Worm (Caenorhabditis elegans): Measurements from ENCODE around the gene ser-1.

DNA sequence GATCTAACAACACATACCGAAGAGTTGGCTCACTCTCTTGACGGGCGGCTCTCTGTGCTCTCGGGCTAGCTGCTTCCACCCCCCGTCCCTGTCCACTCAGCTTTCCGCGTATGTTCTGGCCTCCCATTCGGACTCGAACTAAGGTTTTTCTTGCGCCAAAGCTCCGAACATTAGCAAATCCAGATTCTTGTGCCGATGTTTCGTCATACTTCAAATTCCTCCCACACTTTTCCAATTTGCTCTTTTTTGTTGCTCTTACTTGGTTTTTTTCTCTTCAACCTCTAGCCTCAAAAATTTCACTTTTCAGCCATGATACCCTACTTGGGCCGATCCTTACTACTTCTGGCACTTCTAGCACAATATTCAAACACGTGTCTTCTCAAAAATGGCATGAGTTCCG lies 15.4 kb downstream of the ser-1 start, which contains the start of gene cdh-9:
- TF ChIP-seq nfya-1 (tag; optimal IDR thresholded peaks at IDR 0.05; ENCODE audit: borderline replicate concordance, insufficient read depth) (no peak), unc-62 (GFP tag; optimal IDR thresholded peaks at IDR 0.05) (no peak), F10E7.11 (tag; optimal IDR thresholded peaks at IDR 0.05) (no peak), let-607 (tag; optimal IDR thresholded peaks at IDR 0.05) (no peak), snpc-4 (GFP tag; optimal IDR thresholded peaks at IDR 0.05) (no peak), snpc-4 (tag; optimal IDR thresholded peaks at IDR 0.05) (no peak), egl-18 (GFP tag; IDR thresholded peaks at IDR 0.05) (no peak), lin-54 (GFP tag; optimal IDR thresholded peaks at IDR 0.05) (no peak), atf-7 (tag; optimal IDR thresholded peaks at IDR 0.05) (no peak)

Data from whole organism, young adult.